Worm (Caenorhabditis elegans) whole organism, L3 larva: Measurements from ENCODE around the gene C28D4.18.

Source experiments
- R02D3.7 ChIP-seq: fragments of 150-350 bp; optimal IDR thresholded peaks from 2 replicates; lab custom pipeline; 2014; ENCODE audit warnings: missing biosample characterization, missing genetic modification characterization
- ZK546.5 ChIP-seq: sonication (generic microtip); optimal IDR thresholded peaks from 2 replicates; lab custom pipeline; 2017; ENCODE audit warnings: missing biosample characterization, missing genetic modification characterization
- aly-2 ChIP-seq: fragments of 150-350 bp; optimal IDR thresholded peaks from 2 replicates; lab custom pipeline; 2014; ENCODE audit warnings: missing biosample characterization, missing genetic modification characterization
- ama-1 ChIP-seq: fragments of 150-350 bp; optimal IDR thresholded peaks from 2 replicates; lab custom pipeline; 2018
- ceh-16 ChIP-seq: sonication (generic microtip); optimal IDR thresholded peaks from 2 replicates; lab custom pipeline; 2017; ENCODE audit warnings: missing biosample characterization, missing genetic modification characterization
- ceh-28 ChIP-seq: fragments of 150-350 bp; optimal IDR thresholded peaks from 2 replicates; lab custom pipeline; 2014; ENCODE audit warnings: missing biosample characterization, missing genetic modification reagents, missing genetic modification characterization
- ceh-82 ChIP-seq: fragments of 150-350 bp; optimal IDR thresholded peaks from 2 replicates; lab custom pipeline; 2014; ENCODE audit warnings: missing biosample characterization, missing genetic modification characterization
- ceh-9 ChIP-seq: sonication (generic microtip); optimal IDR thresholded peaks from 2 replicates; lab custom pipeline; 2018; ENCODE audit warnings: missing biosample characterization, missing genetic modification characterization
- daf-12 ChIP-seq: fragments of 150-350 bp; optimal IDR thresholded peaks from 2 replicates; lab custom pipeline; 2014; ENCODE audit warnings: missing biosample characterization, missing genetic modification reagents, missing genetic modification characterization
- egl-27 ChIP-seq: sonication (generic microtip); optimal IDR thresholded peaks from 4 replicates; lab custom pipeline; 2017; ENCODE audit warnings: missing biosample characterization, missing genetic modification reagents, missing genetic modification characterization
- egl-5 ChIP-seq: fragments of 150-350 bp; optimal IDR thresholded peaks from 2 replicates; lab custom pipeline; 2017; ENCODE audit warnings: missing biosample characterization, missing genetic modification reagents, missing genetic modification characterization, inconsistent platforms
- elt-1 ChIP-seq: fragments of 150-350 bp; optimal IDR thresholded peaks from 2 replicates; lab custom pipeline; 2014; ENCODE audit warnings: missing biosample characterization, missing genetic modification characterization
- elt-2 ChIP-seq: sonication (generic microtip); optimal IDR thresholded peaks from 2 replicates; lab custom pipeline; 2016; ENCODE audit warnings: missing genetic modification reagents, mild to moderate bottlenecking, missing genetic modification characterization, missing compliant biosample characterization
- elt-3 ChIP-seq, 3 experiments: fragments of 150-350 bp in 1 of 3; sonication (generic microtip) in 2 of 3; optimal IDR thresholded peaks; 2 replicates in 2 of 3; 4 replicates in 1 of 3; lab custom pipeline; 2014 to 2017; ENCODE audit warnings: missing biosample characterization in 3 of 3, missing genetic modification characterization in 3 of 3
- eor-1 ChIP-seq, 2 experiments: fragments of 150-350 bp; optimal IDR thresholded peaks; 2 replicates each; lab custom pipeline; 2014 to 2018; ENCODE audit warnings: missing biosample characterization in 2 of 2, missing genetic modification characterization in 2 of 2
- fkh-10 ChIP-seq: sonication (generic microtip); optimal IDR thresholded peaks from 2 replicates; lab custom pipeline; 2017; ENCODE audit warnings: missing biosample characterization, missing genetic modification reagents, missing genetic modification characterization
- fkh-2 ChIP-seq: fragments of 150-350 bp; optimal IDR thresholded peaks from 2 replicates; lab custom pipeline; 2014; ENCODE audit warnings: missing biosample characterization, missing genetic modification reagents, missing genetic modification characterization
- hmg-11 ChIP-seq: sonication (generic microtip); optimal IDR thresholded peaks from 2 replicates; lab custom pipeline; 2016; ENCODE audit warnings: missing genetic modification characterization, missing compliant biosample characterization
- jun-1 ChIP-seq: fragments of 150-350 bp; optimal IDR thresholded peaks from 2 replicates; lab custom pipeline; 2014; ENCODE audit warnings: missing biosample characterization, missing genetic modification reagents, missing genetic modification characterization
- lin-15B ChIP-seq: fragments of 150-350 bp; optimal IDR thresholded peaks from 2 replicates; lab custom pipeline; 2014; ENCODE audit warnings: missing biosample characterization, missing genetic modification characterization
- lin-39 ChIP-seq: fragments of 150-350 bp; optimal IDR thresholded peaks from 2 replicates; lab custom pipeline; 2018; ENCODE audit warnings: missing biosample characterization, missing genetic modification reagents, missing genetic modification characterization
- lsy-12 ChIP-seq: sonication (generic microtip); optimal IDR thresholded peaks from 2 replicates; lab custom pipeline; 2016; ENCODE audit warnings: mild to moderate bottlenecking, missing genetic modification characterization, missing compliant biosample characterization
- mdl-1 ChIP-seq: fragments of 150-350 bp; optimal IDR thresholded peaks from 2 replicates; lab custom pipeline; 2014; ENCODE audit warnings: missing biosample characterization, missing genetic modification characterization
- mml-1 ChIP-seq: fragments of 150-350 bp; sonication (generic microtip); optimal IDR thresholded peaks from 3 replicates; lab custom pipeline; 2014; ENCODE audit warnings: missing biosample characterization, missing genetic modification characterization
- nfya-1 ChIP-seq: sonication (generic microtip); optimal IDR thresholded peaks from 2 replicates; lab custom pipeline; 2017; ENCODE audit warnings: missing genetic modification characterization, mild to moderate bottlenecking, missing compliant biosample characterization, antibody characterized with exemption, moderate library complexity; ENCODE audit not compliant: insufficient read depth
- nhr-11 ChIP-seq: fragments of 150-350 bp; optimal IDR thresholded peaks from 2 replicates; lab custom pipeline; 2014; ENCODE audit warnings: missing biosample characterization, missing genetic modification characterization
- nhr-12 ChIP-seq: fragments of 150-350 bp; optimal IDR thresholded peaks from 2 replicates; lab custom pipeline; 2014; ENCODE audit warnings: missing biosample characterization, missing genetic modification characterization
- nhr-23 ChIP-seq: fragments of 150-350 bp; optimal IDR thresholded peaks from 2 replicates; lab custom pipeline; 2014; ENCODE audit warnings: missing biosample characterization, missing genetic modification reagents, missing genetic modification characterization
- nhr-237 ChIP-seq: fragments of 150-350 bp; optimal IDR thresholded peaks from 2 replicates; lab custom pipeline; 2014; ENCODE audit warnings: missing biosample characterization, missing genetic modification characterization
- nhr-25 ChIP-seq: sonication (generic microtip); optimal IDR thresholded peaks from 2 replicates; lab custom pipeline; 2017; ENCODE audit warnings: missing biosample characterization, missing genetic modification characterization
- nhr-28 ChIP-seq: fragments of 150-350 bp; optimal IDR thresholded peaks from 2 replicates; lab custom pipeline; 2014; ENCODE audit warnings: missing biosample characterization, missing genetic modification characterization
- nhr-43 ChIP-seq: sonication (generic microtip); optimal IDR thresholded peaks from 2 replicates; lab custom pipeline; 2016; ENCODE audit warnings: mild to moderate bottlenecking, missing genetic modification characterization, missing compliant biosample characterization; ENCODE audit not compliant: poor library complexity, severe bottlenecking
- nhr-67 ChIP-seq: fragments of 150-350 bp; optimal IDR thresholded peaks from 2 replicates; lab custom pipeline; 2014; ENCODE audit warnings: missing biosample characterization, missing genetic modification characterization
- nhr-76 ChIP-seq: fragments of 150-350 bp; sonication (generic microtip); optimal IDR thresholded peaks from 5 replicates; lab custom pipeline; 2014; ENCODE audit warnings: missing biosample characterization, missing genetic modification characterization
- nhr-77 ChIP-seq: fragments of 150-350 bp; optimal IDR thresholded peaks from 2 replicates; lab custom pipeline; 2014; ENCODE audit warnings: missing biosample characterization, missing genetic modification characterization
- pha-4 ChIP-seq: fragments of 150-350 bp; optimal IDR thresholded peaks from 2 replicates; lab custom pipeline; 2014; ENCODE audit warnings: missing biosample characterization, missing genetic modification reagents, missing genetic modification characterization
- pqm-1 ChIP-seq: fragments of 150-350 bp; optimal IDR thresholded peaks from 2 replicates; lab custom pipeline; 2017; ENCODE audit warnings: missing biosample characterization, missing genetic modification characterization, inconsistent platforms
- sea-2 ChIP-seq: fragments of 150-350 bp; sonication (generic microtip); optimal IDR thresholded peaks from 4 replicates; lab custom pipeline; 2014; ENCODE audit warnings: missing biosample characterization, missing genetic modification reagents, missing genetic modification characterization
- skn-1 ChIP-seq: fragments of 150-350 bp; optimal IDR thresholded peaks from 2 replicates; lab custom pipeline; 2014; ENCODE audit warnings: missing biosample characterization, missing genetic modification characterization
- snpc-4 ChIP-seq: fragments of 150-350 bp; optimal IDR thresholded peaks from 2 replicates; lab custom pipeline; 2014; ENCODE audit warnings: missing biosample characterization, missing genetic modification characterization
- tbx-2 ChIP-seq: sonication (generic microtip); optimal IDR thresholded peaks from 2 replicates; lab custom pipeline; 2016; ENCODE audit warnings: mild to moderate bottlenecking, missing genetic modification characterization, missing compliant biosample characterization
- unc-39 ChIP-seq: sonication (generic microtip); optimal IDR thresholded peaks from 4 replicates; lab custom pipeline; 2017; ENCODE audit warnings: missing biosample characterization, missing genetic modification characterization
- unc-62 ChIP-seq: fragments of 150-350 bp; sonication (generic microtip); optimal IDR thresholded peaks from 4 replicates; lab custom pipeline; 2014; ENCODE audit warnings: missing biosample characterization, missing genetic modification reagents, missing genetic modification characterization
- zag-1 ChIP-seq: fragments of 150-350 bp; optimal IDR thresholded peaks from 2 replicates; lab custom pipeline; 2014; ENCODE audit warnings: missing biosample characterization, missing genetic modification characterization
- ztf-11 ChIP-seq: fragments of 150-350 bp; optimal IDR thresholded peaks from 2 replicates; lab custom pipeline; 2014; ENCODE audit warnings: missing biosample characterization, missing genetic modification characterization
- ztf-4 ChIP-seq: fragments of 150-350 bp; optimal IDR thresholded peaks from 2 replicates; lab custom pipeline; 2014; ENCODE audit warnings: missing biosample characterization, missing genetic modification characterization

C28D4.18 gene

ce11 chrIV:9748342-9748741 is 23.3 kb downstream of the C28D4.18 start, which contains the start of gene C28D4.8:
TSS of gene C28D4.8 (minus strand) at chrIV:9748442.
- TF ChIP-seq nhr-23 (tag; lab: Kevin White, UChicago) = no peak
- no peak for TF ChIP-seq pha-4
- no peak for TF ChIP-seq lin-39
- TF ChIP-seq ztf-4 (tag; lab: Kevin White, UChicago) = no peak
- TF ChIP-seq pqm-1 (tag; lab: Kevin White, UChicago) = no peak
- no peak for TF ChIP-seq zag-1
- TF ChIP-seq elt-1 (tag; lab: Kevin White, UChicago) = no peak
- no peak for TF ChIP-seq nhr-67 (tag; lab: Kevin White, UChicago)
- TF ChIP-seq ceh-16 (tag; lab: Kevin White, UChicago) = no peak
- TF ChIP-seq jun-1 = no peak
- TF ChIP-seq lin-15B (tag; lab: Kevin White, UChicago) = no peak
- no peak for TF ChIP-seq elt-3 (tag; optimal IDR thresholded peaks at IDR 0.05; lab: Kevin White, UChicago)
- TF ChIP-seq ceh-28 (tag; lab: Kevin White, UChicago) = no peak
- TF ChIP-seq ceh-9 = no peak
- no peak for TF ChIP-seq nhr-43 (tag; lab: Kevin White, UChicago)
- no peak for TF ChIP-seq nhr-237
- TF ChIP-seq, all 47 proteins: peak for 0

ce11 chrIV:9755713-9756112 is 30.6 kb downstream of the C28D4.18 start:
- TF ChIP-seq ZK546.5 (no peak), elt-3 (tag; optimal IDR thresholded peaks at IDR 0.05; lab: Kevin White, UChicago) (peak in 1 of 3 experiments; percentile 84)

- TF ChIP-seq nhr-12 (tag; lab: Kevin White, UChicago) = no peak
- no peak for TF ChIP-seq lin-39
- no peak for TF ChIP-seq skn-1
- no peak for TF ChIP-seq elt-3 (tag; optimal IDR thresholded peaks at IDR 0.05; lab: Kevin White, UChicago)
- no peak for TF ChIP-seq ceh-16 (tag; lab: Kevin White, UChicago)
- no peak for TF ChIP-seq R02D3.7 (tag; lab: Kevin White, UChicago)
- TF ChIP-seq egl-5 (tag; lab: Kevin White, UChicago) = no peak
- no peak for TF ChIP-seq snpc-4 (tag; lab: Kevin White, UChicago)
- TF ChIP-seq aly-2 (tag; lab: Kevin White, UChicago) = no peak
- no peak for TF ChIP-seq unc-62 (GFP tag; lab: Kevin White, UChicago)
- no peak for TF ChIP-seq fkh-2 (tag; lab: Kevin White, UChicago)
- TF ChIP-seq mdl-1 (tag; lab: Kevin White, UChicago) = no peak
- TF ChIP-seq nhr-28 = no peak
- no peak for TF ChIP-seq nhr-237
- TF ChIP-seq egl-27 (tag; lab: Kevin White, UChicago) = no peak
- no peak for TF ChIP-seq tbx-2
- TF ChIP-seq elt-2 (tag; lab: Kevin White, UChicago) = peak; percentile 65
- no peak for TF ChIP-seq zag-1
- TF ChIP-seq nhr-67 (tag; lab: Kevin White, UChicago) = no peak
- TF ChIP-seq elt-1 (tag; lab: Kevin White, UChicago) = no peak
- TF ChIP-seq nhr-76 (tag; lab: Kevin White, UChicago) = no peak
- TF ChIP-seq pqm-1 (tag; lab: Kevin White, UChicago) = peak; percentile 25
- TF ChIP-seq daf-12 (tag; lab: Kevin White, UChicago) = no peak
- TF ChIP-seq ceh-82 = no peak
- no peak for TF ChIP-seq ztf-11 (tag; lab: Kevin White, UChicago)
- no peak for TF ChIP-seq unc-39
- TF ChIP-seq fkh-10 (GFP tag; lab: Kevin White, UChicago) = no peak
- TF ChIP-seq ama-1 (lab: Kevin White, UChicago) = no peak
- TF ChIP-seq ZK546.5 = no peak
- TF ChIP-seq hmg-11 = no peak
- peak; percentile 82 for TF ChIP-seq nhr-23 (tag; lab: Kevin White, UChicago)
- TF ChIP-seq lin-15B (tag; lab: Kevin White, UChicago) = peak; percentile 0
- no peak for TF ChIP-seq ceh-9
- TF ChIP-seq mml-1 (tag; lab: Kevin White, UChicago) = no peak
- TF ChIP-seq nfya-1 = peak; percentile 2
- no peak for TF ChIP-seq nhr-11
- TF ChIP-seq sea-2 = no peak
- TF ChIP-seq ztf-4 (tag; lab: Kevin White, UChicago) = no peak
- TF ChIP-seq nhr-25 (tag; lab: Kevin White, UChicago) = peak; percentile 49
- TF ChIP-seq jun-1 = peak; percentile 44
- TF ChIP-seq nhr-43 (tag; lab: Kevin White, UChicago) = peak; percentile 43
- TF ChIP-seq pha-4 = peak; percentile 71
- no peak for TF ChIP-seq eor-1 (tag; optimal IDR thresholded peaks at IDR 0.05; lab: Kevin White, UChicago)
- TF ChIP-seq nhr-77 (tag; lab: Kevin White, UChicago) = no peak
- TF ChIP-seq ceh-28 (tag; lab: Kevin White, UChicago) = peak; percentile 31
- no peak for TF ChIP-seq lsy-12 (tag; lab: Kevin White, UChicago)
Measured at ce11 chrIV:9756647-9757424, 31.8 kb downstream of the C28D4.18 start.
